Fruit fly (Drosophila melanogaster) whole organism, embryonic: Measurements from ENCODE around the gene CG8861.

Source experiments
- CG4328 ChIP-seq: fragments of 200-800 bp; sonication (Bioruptor generic); optimal IDR thresholded peaks from 3 replicates; lab custom pipeline; 2017; ENCODE audit warnings: missing biosample characterization, missing genetic modification reagents, missing genetic modification characterization
- CG4424 ChIP-seq: fragments of 200-800 bp; sonication (Bioruptor generic); optimal IDR thresholded peaks from 3 replicates; lab custom pipeline; 2016; ENCODE audit warnings: missing biosample characterization, missing genetic modification characterization
- CG5180 ChIP-seq: fragments of 200-800 bp; sonication (Bioruptor generic); optimal IDR thresholded peaks from 3 replicates; lab custom pipeline; 2017; ENCODE audit warnings: missing biosample characterization, missing genetic modification characterization, mild to moderate bottlenecking, moderate library complexity, missing genetic modification reagents
- prd ChIP-seq, 3 experiments: fragments of >200 bp in 2 of 3; fragments of 200-800 bp in 1 of 3; sonication (Bioruptor generic) in 1 of 3; optimal IDR thresholded peaks in 2 of 3; IDR thresholded peaks in 1 of 3; 2 replicates in 2 of 3; 3 replicates in 1 of 3; pipeline versions ENCODE4 v1.3.6 to Lab custom; 2017 to 2022; ENCODE audit warnings: missing biosample characterization in 1 of 3, missing genetic modification characterization in 1 of 3

DNA sequence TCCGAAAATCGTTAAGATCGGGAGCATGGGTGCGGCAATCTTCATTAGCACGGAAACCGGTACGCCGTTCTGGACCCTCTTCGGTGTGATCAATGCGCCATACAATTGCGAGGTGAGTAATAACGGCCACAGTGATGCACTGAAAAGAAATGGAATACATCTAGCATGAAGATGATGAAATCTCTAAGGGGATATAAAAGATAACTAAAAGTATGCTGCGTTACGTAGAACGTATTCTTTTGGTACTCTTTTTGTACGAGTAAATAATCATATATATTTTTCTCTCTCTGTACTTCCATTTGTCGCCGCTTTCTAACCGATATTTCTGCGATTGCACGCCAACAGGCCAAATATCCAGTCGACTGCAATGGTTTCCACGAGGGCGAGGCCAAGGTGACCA lies 77.4 kb downstream of the CG8861 start:
- no peak for TF ChIP-seq prd (optimal IDR thresholded peaks at IDR 0.05; lab: Kevin White, UChicago)
- peak; percentile 66 for TF ChIP-seq prd (GFP tag; IDR thresholded peaks at IDR 0.05; lab: Robert Waterston, UW)
- TF ChIP-seq CG4328 (GFP tag; lab: Kevin White, UChicago) = no peak
- peak; percentile 10 for TF ChIP-seq CG4424 (GFP tag; lab: Kevin White, UChicago)
- no peak for TF ChIP-seq CG5180 (GFP tag; lab: Kevin White, UChicago)
